Worm (Caenorhabditis elegans) whole organism, mixed stage, embryonic: ENCODE data around the gene gst-44.

Experiments used
- ces-1 ChIP-seq: fragments of 150-350 bp; optimal IDR thresholded peaks from 2 replicates; lab custom pipeline; 2014; ENCODE audit warnings: missing biosample characterization, missing genetic modification reagents, missing genetic modification characterization
- drap-1 ChIP-seq: fragments of 200-800 bp; sonication (Bioruptor generic); optimal IDR thresholded peaks from 3 replicates; lab custom pipeline; 2018; ENCODE audit warnings: mild to moderate bottlenecking, missing genetic modification characterization, missing compliant biosample characterization
- lin-13 ChIP-seq: fragments of 150-350 bp; optimal IDR thresholded peaks from 2 replicates; lab custom pipeline; 2014; ENCODE audit warnings: missing biosample characterization, missing genetic modification characterization
- nhr-237 ChIP-seq: fragments of 150-350 bp; optimal IDR thresholded peaks from 2 replicates; lab custom pipeline; 2014; ENCODE audit warnings: missing biosample characterization, missing genetic modification characterization
- nhr-28 ChIP-seq: fragments of 150-350 bp; optimal IDR thresholded peaks from 2 replicates; lab custom pipeline; 2014; ENCODE audit warnings: missing biosample characterization, missing genetic modification characterization
- pha-4 ChIP-seq: fragments of 150-350 bp; optimal IDR thresholded peaks from 2 replicates; lab custom pipeline; 2018; ENCODE audit warnings: missing biosample characterization, missing genetic modification reagents, missing genetic modification characterization
- ztf-11 ChIP-seq: fragments of 150-350 bp; optimal IDR thresholded peaks from 2 replicates; lab custom pipeline; 2014; ENCODE audit warnings: missing biosample characterization, missing genetic modification characterization

DNA sequence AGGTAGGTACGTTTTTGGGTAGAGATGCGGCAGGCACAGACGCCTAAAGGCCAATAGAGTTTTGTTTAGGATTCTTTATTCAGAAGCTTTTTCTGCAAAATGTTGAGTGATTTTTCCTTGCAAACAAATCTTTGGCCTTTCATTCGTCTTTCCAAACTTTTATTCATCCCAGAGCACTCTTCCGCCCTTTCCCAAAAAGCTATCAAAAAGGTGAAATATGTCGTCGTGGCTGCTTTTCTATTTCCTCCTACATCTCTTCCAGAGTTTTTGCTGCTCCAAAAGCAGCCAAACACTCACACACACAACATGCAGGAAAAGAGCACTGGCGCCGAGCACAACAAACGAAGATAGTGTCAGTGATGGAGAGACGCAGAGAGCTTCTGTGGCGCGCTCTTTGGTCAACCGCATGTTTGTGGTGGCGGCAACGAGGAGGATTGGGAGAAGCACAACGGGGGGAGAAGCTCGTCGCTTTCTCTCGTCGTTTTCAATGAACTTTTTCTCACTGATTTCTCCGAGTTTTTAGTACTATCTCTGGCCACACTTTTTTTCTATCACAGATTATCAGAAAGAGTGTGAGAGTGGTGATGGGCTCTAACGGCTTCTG, 39.8 kb upstream of the gst-44 start:
- TF ChIP-seq nhr-237 (no peak), pha-4 (tag; lab: Kevin White, UChicago) (no peak), ztf-11 (tag; lab: Kevin White, UChicago) (no peak), nhr-28 (tag; lab: Kevin White, UChicago) (no peak), drap-1 (GFP tag; lab: Kevin White, UChicago) (peak; percentile 33), ces-1 (GFP tag; lab: Kevin White, UChicago) (no peak), lin-13 (tag; lab: Kevin White, UChicago) (no peak)
